Worm (Caenorhabditis elegans) whole organism, mixed stage, embryonic: ENCODE measurements around the gene T01D3.1.

Experiments used
- M03D4.4 ChIP-seq: sonication (generic microtip); optimal IDR thresholded peaks from 2 replicates; lab custom pipeline; 2017; ENCODE audit warnings: mild to moderate bottlenecking, missing genetic modification characterization, missing compliant biosample characterization
- blmp-1 ChIP-seq: fragments of 150-350 bp; optimal IDR thresholded peaks from 2 replicates; lab custom pipeline; 2014; ENCODE audit warnings: missing biosample characterization, missing genetic modification characterization
- ceh-43 ChIP-seq: fragments of 200-800 bp; sonication (Bioruptor generic); optimal IDR thresholded peaks from 2 replicates; lab custom pipeline; 2018; ENCODE audit warnings: mild to moderate bottlenecking, missing genetic modification characterization, moderate library complexity, missing compliant biosample characterization
- elt-3 ChIP-seq: fragments of 150-350 bp; optimal IDR thresholded peaks from 2 replicates; lab custom pipeline; 2014; ENCODE audit warnings: missing biosample characterization, missing genetic modification characterization
- ham-2 ChIP-seq: fragments of 200-800 bp; sonication (Bioruptor generic); optimal IDR thresholded peaks from 2 replicates; lab custom pipeline; 2018; ENCODE audit warnings: mild to moderate bottlenecking, missing genetic modification characterization, missing compliant biosample characterization
- lin-13 ChIP-seq: fragments of 150-350 bp; optimal IDR thresholded peaks from 2 replicates; lab custom pipeline; 2014; ENCODE audit warnings: missing biosample characterization, missing genetic modification characterization
- lsy-2 ChIP-seq: fragments of 150-350 bp; optimal IDR thresholded peaks from 2 replicates; lab custom pipeline; 2014; ENCODE audit warnings: missing biosample characterization, missing genetic modification characterization
- mls-2 ChIP-seq: sonication (generic microtip); optimal IDR thresholded peaks from 2 replicates; lab custom pipeline; 2016; ENCODE audit warnings: mild to moderate bottlenecking, missing genetic modification characterization, moderate library complexity, missing compliant biosample characterization
- nhr-237 ChIP-seq: fragments of 150-350 bp; optimal IDR thresholded peaks from 2 replicates; lab custom pipeline; 2014; ENCODE audit warnings: missing biosample characterization, missing genetic modification characterization
- nhr-28 ChIP-seq: fragments of 150-350 bp; optimal IDR thresholded peaks from 2 replicates; lab custom pipeline; 2014; ENCODE audit warnings: missing biosample characterization, missing genetic modification characterization
- nhr-76 ChIP-seq: sonication (generic microtip); optimal IDR thresholded peaks from 2 replicates; lab custom pipeline; 2017; ENCODE audit warnings: missing biosample characterization, missing genetic modification characterization
- pha-4 ChIP-seq: fragments of 150-350 bp; optimal IDR thresholded peaks from 2 replicates; lab custom pipeline; 2018; ENCODE audit warnings: missing biosample characterization, missing genetic modification reagents, missing genetic modification characterization
- unc-62 ChIP-seq: fragments of 150-350 bp; optimal IDR thresholded peaks from 2 replicates; lab custom pipeline; 2014; ENCODE audit warnings: missing biosample characterization, missing genetic modification reagents, missing genetic modification characterization
- ztf-11 ChIP-seq: fragments of 150-350 bp; optimal IDR thresholded peaks from 2 replicates; lab custom pipeline; 2014; ENCODE audit warnings: missing biosample characterization, missing genetic modification characterization

DNA sequence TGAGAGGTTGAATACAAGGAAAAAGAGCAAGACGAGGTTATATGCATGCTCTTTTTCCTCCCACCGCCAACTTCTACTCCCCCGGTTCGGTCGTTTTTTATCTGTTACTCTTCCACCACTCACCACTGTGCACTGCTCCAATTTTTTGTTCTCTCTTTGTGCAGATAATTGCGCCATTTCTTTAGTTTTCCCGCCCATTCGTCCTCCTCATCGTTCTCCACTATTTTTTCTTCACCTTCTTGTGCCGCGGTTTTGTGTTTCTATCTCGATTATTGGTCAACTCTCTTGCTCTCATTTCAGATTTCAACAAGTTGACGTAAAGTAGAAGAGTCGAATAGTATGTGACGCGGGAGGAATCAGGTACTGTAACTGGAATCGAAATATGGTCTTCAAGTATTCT, at the start of gene T01D3.1:
- TF ChIP-seq lsy-2 = no peak
- no peak for TF ChIP-seq nhr-237 (tag; lab: Kevin White, UChicago)
- no peak for TF ChIP-seq nhr-76 (tag; lab: Kevin White, UChicago)
- no peak for TF ChIP-seq mls-2
- no peak for TF ChIP-seq ztf-11 (tag; lab: Kevin White, UChicago)
- no peak for TF ChIP-seq blmp-1 (tag; lab: Kevin White, UChicago)
- TF ChIP-seq lin-13 (tag; lab: Kevin White, UChicago) = no peak
- TF ChIP-seq pha-4 = no peak
- TF ChIP-seq elt-3 (tag; lab: Kevin White, UChicago) = no peak
- no peak for TF ChIP-seq ceh-43 (GFP tag; lab: Kevin White, UChicago)
- no peak for TF ChIP-seq unc-62 (GFP tag; lab: Kevin White, UChicago)
- TF ChIP-seq nhr-28 (tag; lab: Kevin White, UChicago) = no peak
- no peak for TF ChIP-seq M03D4.4 (tag; lab: Kevin White, UChicago)
- TF ChIP-seq ham-2 = no peak
